Fruit fly (Drosophila melanogaster) whole organism, embryonic: ENCODE results near the gene CG31743.
A peak's percentile ranks its signal among the peaks of the same experiment; 100 is the strongest.

Experiments
- B-H1 ChIP-seq: fragments of 200-800 bp; sonication (Bioruptor generic); IDR thresholded peaks from 3 replicates; pipeline ENCODE4 v1.3.6; 2022; ENCODE audit warnings: missing biosample characterization, missing genetic modification characterization
- BEAF-32 ChIP-seq: fragments of 200-800 bp; sonication (Bioruptor generic); optimal IDR thresholded peaks from 3 replicates; lab custom pipeline; 2017; ENCODE audit warnings: missing biosample characterization, missing genetic modification characterization, mild to moderate bottlenecking, moderate library complexity, missing genetic modification reagents
- CG10366 ChIP-seq: fragments of 200-800 bp; sonication (Bioruptor generic); IDR thresholded peaks from 2 replicates; pipeline ENCODE4 v1.3.6; 2022; ENCODE audit warnings: missing biosample characterization, missing genetic modification characterization
- CG10543 ChIP-seq: fragments of 200-800 bp; sonication (Bioruptor generic); optimal IDR thresholded peaks from 3 replicates; lab custom pipeline; 2017; ENCODE audit warnings: missing biosample characterization, mild to moderate bottlenecking, missing genetic modification characterization, moderate library complexity
- CG10979 ChIP-seq: fragments of 200-800 bp; sonication (Bioruptor generic); optimal IDR thresholded peaks from 2 replicates; lab custom pipeline; 2018; ENCODE audit warnings: missing biosample characterization, mild to moderate bottlenecking, missing genetic modification characterization, moderate library complexity
- CG11456 ChIP-seq: fragments of 200-800 bp; sonication (Bioruptor generic); IDR thresholded peaks from 3 replicates; pipeline ENCODE4 v1.3.6; 2022; ENCODE audit warnings: missing biosample characterization, missing genetic modification characterization
- CG11504 ChIP-seq: fragments of 200-800 bp; sonication (Bioruptor generic); optimal IDR thresholded peaks from 3 replicates; lab custom pipeline; 2019; ENCODE audit warnings: missing biosample characterization, mild to moderate bottlenecking, missing genetic modification characterization, moderate library complexity
- CG13424 ChIP-seq: fragments of 200-800 bp; sonication (Bioruptor generic); optimal IDR thresholded peaks from 2 replicates; lab custom pipeline; 2019; ENCODE audit warnings: missing biosample characterization, mild to moderate bottlenecking, missing genetic modification characterization, moderate library complexity
- CG15601 ChIP-seq: fragments of 200-800 bp; sonication (Bioruptor generic); optimal IDR thresholded peaks from 3 replicates; lab custom pipeline; 2019; ENCODE audit warnings: missing biosample characterization, mild to moderate bottlenecking, missing genetic modification characterization, moderate library complexity
- CG18262 ChIP-seq: fragments of 200-800 bp; optimal IDR thresholded peaks from 3 replicates; lab custom pipeline; 2019; ENCODE audit warnings: missing biosample characterization, mild to moderate bottlenecking, missing genetic modification characterization, moderate library complexity
- CG18599 ChIP-seq: fragments of 200-800 bp; sonication (Bioruptor generic); optimal IDR thresholded peaks from 3 replicates; lab custom pipeline; 2017; ENCODE audit warnings: missing biosample characterization, missing genetic modification characterization, mild to moderate bottlenecking, moderate library complexity, missing genetic modification reagents
- CG3407 ChIP-seq: fragments of 200-800 bp; sonication (Bioruptor generic); optimal IDR thresholded peaks from 2 replicates; lab custom pipeline; 2018; ENCODE audit warnings: missing biosample characterization, mild to moderate bottlenecking, missing genetic modification characterization
- CG34422 ChIP-seq: fragments of 200-800 bp; sonication (Bioruptor generic); IDR thresholded peaks from 3 replicates; pipeline ENCODE4 v1.3.6; 2022; ENCODE audit warnings: missing biosample characterization, missing genetic modification characterization
- CG4404 ChIP-seq: fragments of 200-800 bp; sonication (Bioruptor generic); IDR thresholded peaks from 2 replicates; pipeline ENCODE4 v1.3.6; 2022; ENCODE audit warnings: missing biosample characterization, missing genetic modification characterization
- CG4854 ChIP-seq: fragments of 200-800 bp; sonication (Bioruptor generic); optimal IDR thresholded peaks from 2 replicates; lab custom pipeline; 2016; ENCODE audit warnings: missing biosample characterization, missing genetic modification characterization, inconsistent platforms
- CG5245 ChIP-seq: fragments of 200-800 bp; sonication (Bioruptor generic); optimal IDR thresholded peaks from 3 replicates; lab custom pipeline; 2016; ENCODE audit warnings: missing biosample characterization, missing genetic modification characterization
- CG6175 ChIP-seq: fragments of 200-800 bp; sonication (Bioruptor generic); IDR thresholded peaks from 3 replicates; pipeline ENCODE4 v1.3.6; 2022; ENCODE audit warnings: missing biosample characterization, missing genetic modification characterization
- CG6272 ChIP-seq: fragments of 200-800 bp; sonication (Bioruptor generic); IDR thresholded peaks from 2 replicates; pipeline ENCODE4 v1.3.6; 2022; ENCODE audit warnings: missing biosample characterization, missing genetic modification characterization
- CG7271 ChIP-seq: fragments of 200-800 bp; sonication (Bioruptor generic); optimal IDR thresholded peaks from 2 replicates; lab custom pipeline; 2018; ENCODE audit warnings: missing biosample characterization, mild to moderate bottlenecking, missing genetic modification characterization, moderate library complexity
- CG7357 ChIP-seq: fragments of 200-800 bp; sonication (Bioruptor generic); IDR thresholded peaks from 3 replicates; pipeline ENCODE4 v1.3.6; 2022; ENCODE audit warnings: missing biosample characterization, missing genetic modification characterization
- CG8290 ChIP-seq, 3 experiments: fragments of 200-800 bp; sonication (Bioruptor generic); optimal IDR thresholded peaks; 2 replicates each; lab custom pipeline; 2016 to 2019; ENCODE audit warnings: missing biosample characterization in 3 of 3, missing genetic modification characterization in 3 of 3, mild to moderate bottlenecking in 2 of 3, moderate library complexity in 1 of 3
- CG9437 ChIP-seq: fragments of 200-800 bp; sonication (Bioruptor generic); optimal IDR thresholded peaks from 2 replicates; lab custom pipeline; 2018; ENCODE audit warnings: missing biosample characterization, mild to moderate bottlenecking, missing genetic modification characterization
- CG9797 ChIP-seq: fragments of 200-800 bp; sonication (Bioruptor generic); optimal IDR thresholded peaks from 3 replicates; lab custom pipeline; 2018; ENCODE audit warnings: missing biosample characterization, mild to moderate bottlenecking, missing genetic modification characterization
- D ChIP-seq, 2 experiments: fragments of 200-800 bp in 1 of 2; fragments of >200 bp in 1 of 2; sonication (Bioruptor generic) in 1 of 2; optimal IDR thresholded peaks; 2 replicates in 1 of 2; 3 replicates in 1 of 2; lab custom pipeline; 2017; ENCODE audit warnings: mild to moderate bottlenecking in 1 of 2, missing biosample characterization in 1 of 2, missing genetic modification characterization in 1 of 2, missing genetic modification reagents in 1 of 2
- ERR ChIP-seq: fragments of 200-800 bp; sonication (Bioruptor generic); optimal IDR thresholded peaks from 2 replicates; lab custom pipeline; 2016; ENCODE audit warnings: missing biosample characterization, missing genetic modification characterization
- Gug ChIP-seq: fragments of 200-800 bp; sonication (Bioruptor generic); IDR thresholded peaks from 4 replicates; pipeline ENCODE4 v1.3.6; 2022; ENCODE audit warnings: missing biosample characterization, missing genetic modification characterization
- Hr78 ChIP-seq, 2 experiments: fragments of 200-800 bp in 1 of 2; fragments of >200 bp in 1 of 2; sonication (Bioruptor generic) in 1 of 2; optimal IDR thresholded peaks; 2 replicates each; lab custom pipeline; 2017 to 2019; ENCODE audit warnings: missing biosample characterization in 2 of 2, missing genetic modification characterization in 2 of 2, mild to moderate bottlenecking in 1 of 2, moderate library complexity in 1 of 2
- Mad ChIP-seq: fragments of 200-800 bp; sonication (Bioruptor generic); optimal IDR thresholded peaks from 2 replicates; lab custom pipeline; 2016; ENCODE audit warnings: missing biosample characterization, missing genetic modification characterization
- Myb ChIP-seq: fragments of 200-800 bp; sonication (Bioruptor generic); optimal IDR thresholded peaks from 2 replicates; lab custom pipeline; 2016; ENCODE audit warnings: missing biosample characterization, missing genetic modification characterization
- Oli ChIP-seq: fragments of 200-800 bp; sonication (Bioruptor generic); optimal IDR thresholded peaks from 2 replicates; lab custom pipeline; 2018; ENCODE audit warnings: missing biosample characterization, mild to moderate bottlenecking, missing genetic modification characterization, moderate library complexity
- PHDP ChIP-seq: fragments of 200-800 bp; sonication (Bioruptor generic); optimal IDR thresholded peaks from 3 replicates; lab custom pipeline; 2018; ENCODE audit warnings: missing biosample characterization, mild to moderate bottlenecking, missing genetic modification characterization, moderate library complexity
- Scr ChIP-seq: fragments of 200-800 bp; sonication (Bioruptor generic); IDR thresholded peaks from 2 replicates; pipeline ENCODE4 v1.3.6; 2022; ENCODE audit warnings: missing biosample characterization, missing genetic modification characterization; ENCODE audit not compliant: partially characterized antibody
- TFAM ChIP-seq: fragments of 200-800 bp; sonication (Bioruptor generic); optimal IDR thresholded peaks from 2 replicates; lab custom pipeline; 2017; ENCODE audit warnings: missing biosample characterization, missing genetic modification characterization, inconsistent platforms
- Taf1 ChIP-seq: fragments of 200-800 bp; sonication (Bioruptor generic); IDR thresholded peaks from 2 replicates; pipeline ENCODE4 v1.3.6; 2022; ENCODE audit warnings: missing biosample characterization, missing genetic modification characterization
- amos ChIP-seq: fragments of 200-800 bp; sonication (Bioruptor generic); IDR thresholded peaks from 2 replicates; pipeline ENCODE4 v1.3.6; 2022; ENCODE audit warnings: missing biosample characterization, missing genetic modification characterization; ENCODE audit not compliant: partially characterized antibody
- ash1 ChIP-seq: fragments of 200-800 bp; sonication (Bioruptor generic); optimal IDR thresholded peaks from 2 replicates; lab custom pipeline; 2018; ENCODE audit warnings: missing biosample characterization, mild to moderate bottlenecking, missing genetic modification characterization
- az2 ChIP-seq: fragments of 200-800 bp; sonication (Bioruptor generic); optimal IDR thresholded peaks from 3 replicates; lab custom pipeline; 2016; ENCODE audit warnings: missing biosample characterization, missing genetic modification characterization
- bowl ChIP-seq: fragments of 200-800 bp; sonication (Bioruptor generic); IDR thresholded peaks from 2 replicates; pipeline ENCODE4 v1.3.6; 2022; ENCODE audit warnings: missing biosample characterization, missing genetic modification characterization
- fd96Cb ChIP-seq: fragments of 200-800 bp; sonication (Bioruptor generic); optimal IDR thresholded peaks from 2 replicates; lab custom pipeline; 2018; ENCODE audit warnings: missing biosample characterization, mild to moderate bottlenecking, missing genetic modification characterization, moderate library complexity
- gro ChIP-seq: fragments of 200-800 bp; sonication (Bioruptor generic); optimal IDR thresholded peaks from 2 replicates; lab custom pipeline; 2016; ENCODE audit warnings: missing biosample characterization, missing genetic modification characterization
- gsb ChIP-seq: fragments of 200-800 bp; sonication (Bioruptor generic); IDR thresholded peaks from 2 replicates; pipeline ENCODE4 v1.3.6; 2022; ENCODE audit warnings: missing biosample characterization, missing genetic modification characterization
- mam ChIP-seq: fragments of 200-800 bp; sonication (Bioruptor generic); optimal IDR thresholded peaks from 3 replicates; lab custom pipeline; 2016; ENCODE audit warnings: missing biosample characterization, missing genetic modification characterization
- pan ChIP-seq, 4 experiments: fragments of >200 bp in 3 of 4; fragments of 200-800 bp in 1 of 4; sonication (Bioruptor generic) in 1 of 4; optimal IDR thresholded peaks in 3 of 4; IDR thresholded peaks in 1 of 4; 2 replicates each; pipeline versions ENCODE4 v1.3.6 to Lab custom; 2017 to 2022; ENCODE audit warnings: missing biosample characterization in 2 of 4, missing genetic modification characterization in 2 of 4, mixed read lengths in 1 of 4
- pfk ChIP-seq: fragments of 200-800 bp; sonication (Bioruptor generic); optimal IDR thresholded peaks from 2 replicates; lab custom pipeline; 2018; ENCODE audit warnings: missing biosample characterization, mild to moderate bottlenecking, missing genetic modification characterization, moderate library complexity
- run ChIP-seq: fragments of 200-800 bp; sonication (Bioruptor generic); optimal IDR thresholded peaks from 3 replicates; lab custom pipeline; 2018; ENCODE audit warnings: missing biosample characterization, mild to moderate bottlenecking, missing genetic modification characterization
- sens-2 ChIP-seq: fragments of 200-800 bp; sonication (Bioruptor generic); IDR thresholded peaks from 2 replicates; pipeline ENCODE4 v1.3.6; 2022; ENCODE audit warnings: missing biosample characterization, missing genetic modification characterization
- slbo ChIP-seq: fragments of 200-800 bp; sonication (Bioruptor generic); IDR thresholded peaks from 2 replicates; pipeline ENCODE4 v1.3.6; 2022; ENCODE audit warnings: missing biosample characterization, missing genetic modification characterization
- stc ChIP-seq: fragments of 200-800 bp; sonication (Bioruptor generic); IDR thresholded peaks from 2 replicates; pipeline ENCODE4 v1.3.6; 2022; ENCODE audit warnings: missing biosample characterization, missing genetic modification characterization
- zfh1 ChIP-seq: fragments of 200-800 bp; sonication (Bioruptor generic); IDR thresholded peaks from 3 replicates; pipeline ENCODE4 v1.3.6; 2022; ENCODE audit warnings: missing biosample characterization, missing genetic modification characterization

The CG31743 gene

DNA sequence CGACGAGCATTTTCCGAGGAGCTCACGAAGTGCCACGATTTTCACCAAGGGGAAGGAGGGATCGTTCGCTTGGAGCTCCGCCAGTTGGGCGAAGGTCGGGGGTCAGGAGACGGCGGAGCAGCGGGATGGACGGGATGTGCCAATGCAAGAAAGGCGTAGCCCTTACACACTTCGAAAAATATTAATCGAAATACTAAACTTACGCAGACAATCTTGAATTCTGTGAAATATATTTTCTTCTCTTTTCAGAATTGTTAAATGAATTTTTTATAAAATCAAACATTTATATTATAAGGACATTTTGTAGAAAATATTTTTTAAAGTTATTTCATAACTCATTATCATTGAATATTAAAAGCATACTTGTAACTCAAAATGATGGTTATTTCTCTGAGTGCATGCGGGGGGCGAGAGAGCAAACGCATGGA lies 10.4 kb upstream of the CG31743 start (continued):
- TF ChIP-seq CG9437 (GFP tag; lab: Kevin White, UChicago) (peak; percentile 44), zfh1 (GFP tag; lab: Robert Waterston, UW) (no peak), mam (GFP tag; lab: Kevin White, UChicago) (no peak), ash1 (GFP tag; lab: Kevin White, UChicago) (no peak), CG11456 (GFP tag; lab: Robert Waterston, UW) (peak; percentile 58; the same call in 1 of the 3 replicates), CG18262 (peak; percentile 61), CG15601 (peak; percentile 34), gsb (no peak), bowl (no peak), CG3407 (peak; percentile 16), pan (optimal IDR thresholded peaks at IDR 0.05; lab: Kevin White, UChicago) (no peak), pan (GFP tag; optimal IDR thresholded peaks at IDR 0.05 in 1 of 2, IDR thresholded peaks at IDR 0.05 in 1 of 2) (no peak), CG4404 (GFP tag; lab: Robert Waterston, UW) (no peak), CG10543 (GFP tag; lab: Kevin White, UChicago) (peak; percentile 49), stc (GFP tag; lab: Robert Waterston, UW) (peak; percentile 44; the same call in 1 of the 2 replicates), CG13424 (tag; lab: Kevin White, UChicago) (peak; percentile 74), pfk (GFP tag; lab: Kevin White, UChicago) (no peak), sens-2 (GFP tag; lab: Robert Waterston, UW) (no peak), D (optimal IDR thresholded peaks at IDR 0.05; lab: Kevin White, UChicago) (no peak), D (GFP tag; optimal IDR thresholded peaks at IDR 0.05; lab: Kevin White, UChicago) (peak; percentile 24), CG4854 (no peak), TFAM (no peak), CG6272 (GFP tag; lab: Robert Waterston, UW) (no peak), Myb (GFP tag; lab: Kevin White, UChicago) (no peak), BEAF-32 (no peak), amos (no peak), PHDP (tag; lab: Kevin White, UChicago) (peak; percentile 60), CG7357 (GFP tag; lab: Robert Waterston, UW) (peak; percentile 52; the same call in 1 of the 3 replicates), CG11504 (tag; lab: Kevin White, UChicago) (peak; percentile 74), CG5245 (GFP tag; lab: Kevin White, UChicago) (no peak), CG10366 (GFP tag; lab: Robert Waterston, UW) (peak; percentile 32), Oli (peak; percentile 61), CG9797 (GFP tag; lab: Kevin White, UChicago) (no peak), gro (no peak), CG34422 (GFP tag; lab: Robert Waterston, UW) (no peak), B-H1 (GFP tag; lab: Robert Waterston, UW) (peak; percentile 32; the same call in 1 of the 3 replicates), fd96Cb (tag; lab: Kevin White, UChicago) (peak; percentile 44), Mad (GFP tag; lab: Kevin White, UChicago) (no peak), Gug (GFP tag; lab: Robert Waterston, UW) (no peak), CG6175 (GFP tag; lab: Robert Waterston, UW) (no peak), CG18599 (GFP tag; lab: Kevin White, UChicago) (peak; percentile 41), run (peak; percentile 1), CG7271 (no peak), CG8290 (GFP tag; optimal IDR thresholded peaks at IDR 0.05; lab: Kevin White, UChicago) (no peak), CG8290 (tag; optimal IDR thresholded peaks at IDR 0.05; lab: Kevin White, UChicago) (no peak), Scr (GFP tag; lab: Robert Waterston, UW) (no peak), az2 (no peak), Hr78 (GFP tag; optimal IDR thresholded peaks at IDR 0.05; lab: Kevin White, UChicago) (peak in 1 of 2 experiments; percentile 96), CG10979 (tag; lab: Kevin White, UChicago) (peak; percentile 57), Taf1 (GFP tag; lab: Robert Waterston, UW) (0 out of 2 replicates have a peak, but pooled peaks have one; percentile 6), slbo (GFP tag; lab: Robert Waterston, UW) (peak; percentile 60), ERR (GFP tag; lab: Kevin White, UChicago) (no peak)
